Worm (Caenorhabditis elegans) whole organism, late embryonic: ENCODE data around the gene srj-19.

Experiments
- ama-1 ChIP-seq: fragments of 150-350 bp; optimal IDR thresholded peaks from 2 replicates; lab custom pipeline; 2014
- ceh-48 ChIP-seq: sonication (generic microtip); optimal IDR thresholded peaks from 2 replicates; lab custom pipeline; 2016; ENCODE audit warnings: missing genetic modification characterization, inconsistent platforms, missing compliant biosample characterization
- elt-2 ChIP-seq: sonication (generic microtip); optimal IDR thresholded peaks from 2 replicates; lab custom pipeline; 2016; ENCODE audit warnings: missing genetic modification reagents, missing genetic modification characterization, missing compliant biosample characterization
- eyg-1 ChIP-seq: sonication (generic microtip); optimal IDR thresholded peaks from 2 replicates; lab custom pipeline; 2016; ENCODE audit warnings: missing genotype, missing genetic modification characterization, missing compliant biosample characterization
- hlh-13 ChIP-seq: fragments of 200-800 bp; sonication (Bioruptor generic); optimal IDR thresholded peaks from 2 replicates; lab custom pipeline; 2018; ENCODE audit warnings: mild to moderate bottlenecking, missing genetic modification characterization, missing compliant biosample characterization
- mec-3 ChIP-seq: sonication (generic microtip); optimal IDR thresholded peaks from 2 replicates; lab custom pipeline; 2016; ENCODE audit warnings: borderline replicate concordance, missing genetic modification characterization, missing compliant biosample characterization
- pha-2 ChIP-seq: sonication (generic microtip); optimal IDR thresholded peaks from 2 replicates; lab custom pipeline; 2017; ENCODE audit warnings: mild to moderate bottlenecking, missing genetic modification characterization, missing compliant biosample characterization
- pha-4 ChIP-seq: fragments of 150-350 bp; optimal IDR thresholded peaks from 2 replicates; lab custom pipeline; 2018; ENCODE audit warnings: missing biosample characterization, missing genetic modification reagents, missing genetic modification characterization
- pqm-1 ChIP-seq: sonication (generic microtip); optimal IDR thresholded peaks from 2 replicates; lab custom pipeline; 2016; ENCODE audit warnings: missing genetic modification characterization, missing compliant biosample characterization
- sox-2 ChIP-seq: fragments of 200-800 bp; sonication (Bioruptor generic); IDR thresholded peaks from 2 replicates; pipeline ENCODE4 v1.3.6; 2022; ENCODE audit warnings: missing genetic modification reagents, missing genetic modification characterization, missing compliant biosample characterization
- sox-4 ChIP-seq: sonication (generic microtip); optimal IDR thresholded peaks from 2 replicates; lab custom pipeline; 2017; ENCODE audit warnings: mild to moderate bottlenecking, missing genetic modification characterization, inconsistent platforms, missing compliant biosample characterization
- tbx-2 ChIP-seq: sonication (generic microtip); optimal IDR thresholded peaks from 2 replicates; lab custom pipeline; 2016; ENCODE audit warnings: missing genetic modification characterization, missing compliant biosample characterization

ce11 chrV:2600543-2600942, 30.0 kb upstream of the srj-19 start:
- TF ChIP-seq pha-4 (tag; lab: Kevin White, UChicago) (no peak), pqm-1 (tag; lab: Kevin White, UChicago) (no peak), ceh-48 (tag; lab: Kevin White, UChicago) (no peak), mec-3 (tag; lab: Kevin White, UChicago) (no peak), elt-2 (no peak), sox-2 (GFP tag; lab: Robert Waterston, UW) (no peak), hlh-13 (GFP tag; lab: Kevin White, UChicago) (no peak), pha-2 (no peak), sox-4 (tag; lab: Kevin White, UChicago) (no peak), eyg-1 (tag; lab: Kevin White, UChicago) (no peak), ama-1 (no peak), tbx-2 (peak; percentile 47)
